Worm (Caenorhabditis elegans) whole organism, young adult: Measurements from ENCODE around the gene B0507.4.

Source experiments
- T07F8.4 ChIP-seq: sonication (generic microtip); optimal IDR thresholded peaks from 2 replicates; lab custom pipeline; 2016; ENCODE audit warnings: mild to moderate bottlenecking, missing genetic modification characterization, moderate library complexity, missing compliant biosample characterization
- ama-1 ChIP-seq, 3 experiments: fragments of 150-350 bp in 1 of 3; sonication (generic microtip) in 2 of 3; optimal IDR thresholded peaks; 2 replicates each; lab custom pipeline; 2014 to 2018; ENCODE audit warnings: missing biosample characterization in 2 of 3, missing genetic modification characterization in 2 of 3, missing genetic modification reagents in 2 of 3
- ets-4 ChIP-seq: fragments of 200-800 bp; sonication (Bioruptor generic); optimal IDR thresholded peaks from 2 replicates; lab custom pipeline; 2018; ENCODE audit warnings: mild to moderate bottlenecking, missing genetic modification characterization, missing compliant biosample characterization
- hmg-20 ChIP-seq: fragments of 200-800 bp; sonication (Bioruptor generic); IDR thresholded peaks from 2 replicates; pipeline ENCODE4 v1.3.6; 2022; ENCODE audit warnings: missing genetic modification reagents, missing genetic modification characterization, missing compliant biosample characterization
- lsl-1 ChIP-seq: fragments of 200-800 bp; sonication (Bioruptor generic); optimal IDR thresholded peaks from 2 replicates; lab custom pipeline; 2018; ENCODE audit warnings: mild to moderate bottlenecking, missing genetic modification characterization, moderate library complexity, missing compliant biosample characterization
- unc-62 ChIP-seq: fragments of 150-350 bp; optimal IDR thresholded peaks from 2 replicates; lab custom pipeline; 2014; ENCODE audit warnings: missing biosample characterization, missing genetic modification reagents, missing genetic modification characterization

DNA sequence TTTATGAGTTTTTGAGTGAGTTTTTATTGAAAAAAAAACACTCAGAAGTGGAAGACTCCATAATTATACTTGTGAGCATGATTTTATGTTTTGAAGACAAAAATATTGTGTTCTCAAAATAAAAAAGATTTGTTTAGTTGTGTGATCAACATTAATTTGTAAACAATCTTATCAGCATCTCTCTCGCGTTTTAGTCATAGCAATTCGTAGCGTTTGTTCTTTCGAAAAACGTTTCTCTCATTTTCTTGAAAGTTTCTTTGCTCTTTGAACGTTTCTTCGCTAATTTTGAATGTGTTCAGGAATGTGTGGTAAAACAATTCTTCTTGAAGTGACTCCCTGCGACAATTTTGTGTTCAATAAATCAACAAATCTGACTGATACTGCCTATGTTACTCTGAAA, 15.6 kb upstream of the B0507.4 start, which contains the start of gene ZC196.2:
- TF ChIP-seq T07F8.4 (no peak), ets-4 (GFP tag; lab: Kevin White, UChicago) (no peak), ama-1 (optimal IDR thresholded peaks at IDR 0.05; lab: Kevin White, UChicago) (no peak), ama-1 (GFP tag; optimal IDR thresholded peaks at IDR 0.05; lab: Kevin White, UChicago) (no peak), unc-62 (GFP tag; lab: Kevin White, UChicago) (no peak), lsl-1 (no peak), hmg-20 (GFP tag; lab: Robert Waterston, UW) (no peak)
